Fruit fly (Drosophila melanogaster) whole organism: Measurements from ENCODE around the gene CAH6.

Experiments used
- CG8478 ChIP-seq: fragments of >200 bp; optimal IDR thresholded peaks from 2 replicates; lab custom pipeline; 2018; ENCODE audit warnings: inconsistent platforms
- Dll ChIP-seq: fragments of >200 bp; optimal IDR thresholded peaks from 2 replicates; lab custom pipeline; 2017
- EcR ChIP-seq, 2 experiments: fragments of >200 bp; optimal IDR thresholded peaks; 2 replicates each; lab custom pipeline; 2017; ENCODE audit warnings: missing biosample characterization in 2 of 2, missing genetic modification characterization in 2 of 2, missing genetic modification reagents in 2 of 2
- pan ChIP-seq: fragments of >200 bp; optimal IDR thresholded peaks from 2 replicates; lab custom pipeline; 2017
- psq ChIP-seq: fragments of >200 bp; optimal IDR thresholded peaks from 2 replicates; lab custom pipeline; 2017
- usp ChIP-seq: fragments of >200 bp; optimal IDR thresholded peaks from 2 replicates; lab custom pipeline; 2017; ENCODE audit warnings: missing biosample characterization, missing genetic modification characterization, mixed read lengths

Gene CAH6

DNA sequence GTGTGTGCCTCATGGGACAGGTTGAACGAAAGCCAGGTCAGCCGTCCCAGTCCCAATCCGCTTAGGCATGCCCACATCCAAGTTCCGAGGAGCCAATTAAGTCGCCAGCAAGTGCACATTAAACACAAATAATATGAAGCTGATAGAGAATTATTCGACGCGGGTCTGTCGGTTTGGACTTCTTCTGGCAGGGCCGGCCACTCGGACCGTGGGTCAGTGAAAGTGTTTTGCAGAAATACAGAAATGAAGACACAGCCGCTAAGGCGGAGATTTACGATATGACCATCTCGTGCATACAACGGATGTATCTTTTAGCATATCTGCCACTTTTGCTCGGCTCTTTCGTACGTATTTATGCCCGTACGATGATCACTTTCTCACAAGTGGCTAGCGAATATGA, 9.2 kb upstream of the CAH6 start:
- TF ChIP-seq psq (lab: Kevin White, UChicago), result no peak
- no peak for TF ChIP-seq usp (GFP tag; lab: Kevin White, UChicago)
- no peak for TF ChIP-seq Dll (lab: Kevin White, UChicago)
- TF ChIP-seq pan (lab: Kevin White, UChicago), result no peak
- TF ChIP-seq CG8478 (lab: Kevin White, UChicago), result no peak
- no peak for TF ChIP-seq EcR (GFP tag; optimal IDR thresholded peaks at IDR 0.05; lab: Kevin White, UChicago)

DNA sequence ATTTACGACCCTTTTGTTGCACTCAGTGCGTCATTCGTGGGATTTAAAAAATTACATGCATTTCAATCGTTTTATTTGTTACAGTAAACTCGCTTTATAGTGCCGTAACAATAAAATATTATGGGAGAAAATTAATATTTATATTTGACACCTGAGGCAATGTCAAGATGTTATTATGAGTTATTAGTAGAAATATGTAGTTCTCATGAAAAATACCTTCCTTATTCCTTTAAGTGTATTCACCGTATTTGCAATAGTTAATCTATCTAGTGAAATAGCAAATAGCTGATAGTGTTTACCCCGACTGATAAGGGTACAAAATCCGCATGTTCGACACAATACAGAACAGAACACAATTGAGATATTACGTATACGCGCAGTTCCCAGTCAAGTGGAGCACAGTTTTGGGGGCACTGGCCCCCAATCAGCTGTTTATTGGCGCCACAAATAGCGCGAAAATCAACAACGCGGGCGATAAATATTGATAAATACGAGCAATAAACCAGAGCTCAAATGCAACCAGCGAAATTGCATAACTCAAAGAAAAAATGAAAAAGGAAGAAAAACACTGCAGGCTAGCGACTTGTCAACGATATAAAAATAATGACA, 6.9 kb upstream of the CAH6 start:
- no peak for TF ChIP-seq CG8478 (lab: Kevin White, UChicago)
- no peak for TF ChIP-seq Dll (lab: Kevin White, UChicago)
- TF ChIP-seq psq (lab: Kevin White, UChicago), result no peak
- TF ChIP-seq EcR (GFP tag; optimal IDR thresholded peaks at IDR 0.05; lab: Kevin White, UChicago), result no peak
- no peak for TF ChIP-seq pan (lab: Kevin White, UChicago)
- TF ChIP-seq usp (GFP tag; lab: Kevin White, UChicago), result no peak

DNA sequence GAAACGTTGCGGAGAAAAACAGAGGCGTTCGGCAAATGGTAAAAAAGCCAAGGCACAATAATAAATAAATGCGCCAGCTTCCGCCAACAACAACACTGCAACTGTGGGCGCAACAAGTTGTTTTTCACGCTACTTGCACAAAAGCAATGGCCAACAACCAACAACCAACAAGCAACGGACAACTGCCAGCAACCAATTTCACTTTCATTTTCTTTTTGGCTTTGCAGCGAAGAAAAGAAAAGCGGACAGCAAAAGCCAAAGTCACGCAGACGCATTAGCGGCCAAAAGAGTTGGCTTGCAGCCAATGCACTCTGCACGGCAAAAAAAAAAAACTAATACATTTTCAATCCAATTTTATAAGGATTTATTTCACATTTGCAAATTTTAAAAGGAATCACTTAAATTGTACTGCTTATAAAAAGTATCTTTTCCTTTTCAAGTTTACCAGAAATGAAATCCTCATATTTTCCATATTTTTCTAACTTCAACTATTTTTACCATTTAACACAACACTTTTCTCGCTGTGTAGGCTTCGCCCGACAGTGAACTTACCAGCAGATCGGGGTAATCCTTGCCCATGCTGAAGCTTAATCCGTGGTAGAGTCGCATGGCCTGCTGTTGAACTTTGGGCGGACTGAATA, 6.1 kb upstream of the CAH6 start:
- TF ChIP-seq EcR (GFP tag; optimal IDR thresholded peaks at IDR 0.05; lab: Kevin White, UChicago) (peak in 1 of 2 experiments; percentile 18), Dll (lab: Kevin White, UChicago) (no peak)

DNA sequence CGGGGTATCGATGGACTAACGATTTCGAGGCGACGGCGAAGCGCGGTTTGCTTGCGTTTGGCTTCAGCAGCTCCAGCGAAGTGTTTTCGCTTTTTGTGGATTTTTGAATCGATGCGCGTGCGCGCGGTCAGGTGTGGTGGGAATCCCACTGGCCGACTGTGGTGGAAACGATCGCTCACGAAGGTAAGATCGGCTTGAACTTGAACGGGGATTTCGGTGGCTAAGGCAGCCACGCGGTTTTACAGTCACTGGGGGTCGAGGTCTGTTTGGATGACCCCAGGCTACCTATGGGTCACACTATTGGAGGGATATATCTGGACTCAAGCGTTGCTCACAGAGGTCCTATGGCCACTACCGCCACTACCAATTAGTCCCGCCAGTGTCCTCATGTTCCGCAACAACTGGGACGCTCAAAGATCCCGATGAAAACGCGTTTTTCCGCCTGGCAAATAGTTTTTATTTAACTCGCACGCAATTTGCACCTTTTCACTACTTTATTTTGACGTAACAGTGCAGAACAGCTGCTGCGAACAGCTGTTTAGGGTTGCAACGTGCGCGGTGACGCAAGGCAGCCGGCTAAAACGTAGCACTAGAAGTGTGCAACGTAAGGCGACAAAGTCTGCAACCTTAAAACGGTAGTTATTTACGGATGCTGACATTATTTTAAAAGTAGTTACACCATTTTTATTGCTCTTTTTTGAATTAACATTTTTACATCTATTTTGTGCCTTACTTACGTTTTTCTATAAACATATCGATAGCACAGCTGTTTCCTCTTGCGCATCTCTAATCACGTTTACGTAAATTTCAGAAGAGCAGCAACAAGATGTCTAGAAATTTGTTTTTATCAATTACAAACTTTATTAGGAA, 5.1 kb upstream of the CAH6 start, which contains the start of the genes qless and mRpL32:
Gene qless (minus strand): TSS at position 516 of the 870 bp plus-strand sequence.
Gene mRpL32 (plus strand): TSS at position 780 of the 870 bp plus-strand sequence.
- TF ChIP-seq psq (lab: Kevin White, UChicago) (no peak), usp (GFP tag; lab: Kevin White, UChicago) (no peak), CG8478 (lab: Kevin White, UChicago) (no peak), pan (lab: Kevin White, UChicago) (no peak), EcR (GFP tag; optimal IDR thresholded peaks at IDR 0.05; lab: Kevin White, UChicago) (no peak), Dll (lab: Kevin White, UChicago) (no peak)

DNA sequence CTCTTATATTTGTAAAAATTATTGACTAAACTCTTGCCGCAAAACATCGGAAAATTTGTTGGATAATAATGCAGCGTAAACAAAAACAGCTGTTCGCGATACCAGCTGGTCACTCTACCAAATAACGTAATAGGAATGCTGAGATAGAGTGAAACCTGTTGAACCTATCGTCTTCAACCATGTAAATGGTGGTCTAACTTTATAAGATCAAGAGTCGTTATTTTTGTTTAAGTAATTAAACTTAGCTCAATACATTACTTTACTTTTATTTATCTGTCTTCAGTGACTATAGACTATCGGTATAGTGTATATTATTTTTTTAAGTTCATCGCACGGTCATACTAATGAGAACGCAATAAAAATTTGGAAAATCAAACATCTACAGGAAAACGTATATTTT, 2.6 kb upstream of the CAH6 start, which contains the start of the genes CG1750 and spn-F:
Gene CG1750 (minus strand): TSS at position 93 of the 400 bp plus-strand sequence.
Gene spn-F (plus strand): TSS at position 320 of the 400 bp plus-strand sequence.
- TF ChIP-seq pan (lab: Kevin White, UChicago), result no peak
- no peak for TF ChIP-seq usp (GFP tag; lab: Kevin White, UChicago)

DNA sequence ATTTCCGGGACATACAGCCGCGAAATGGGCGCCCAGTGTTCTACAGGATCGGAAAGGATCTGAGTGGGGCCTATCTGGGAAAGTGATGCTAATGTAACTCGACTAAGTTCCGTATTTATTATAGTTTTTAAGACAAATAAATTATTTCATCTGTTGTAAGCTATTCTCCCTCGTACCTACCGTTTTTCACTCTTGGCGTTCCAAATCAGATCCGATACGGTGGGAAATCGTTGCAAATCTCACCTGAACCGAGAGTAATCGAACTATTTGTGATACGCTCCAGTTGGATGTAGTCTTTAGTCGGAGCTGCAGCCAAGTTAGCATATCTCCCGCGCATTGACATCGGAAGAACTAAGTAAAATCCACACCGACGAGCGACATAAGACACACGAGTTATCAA, 2.5 kb downstream of the CAH6 start, which contains the start of gene CAH16:
Gene CAH16 (plus strand): TSS at position 301 of the 400 bp plus-strand sequence.
- TF ChIP-seq Dll (lab: Kevin White, UChicago) (no peak), CG8478 (lab: Kevin White, UChicago) (no peak), EcR (GFP tag; optimal IDR thresholded peaks at IDR 0.05; lab: Kevin White, UChicago) (no peak), psq (lab: Kevin White, UChicago) (no peak), pan (lab: Kevin White, UChicago) (no peak), usp (GFP tag; lab: Kevin White, UChicago) (no peak)

DNA sequence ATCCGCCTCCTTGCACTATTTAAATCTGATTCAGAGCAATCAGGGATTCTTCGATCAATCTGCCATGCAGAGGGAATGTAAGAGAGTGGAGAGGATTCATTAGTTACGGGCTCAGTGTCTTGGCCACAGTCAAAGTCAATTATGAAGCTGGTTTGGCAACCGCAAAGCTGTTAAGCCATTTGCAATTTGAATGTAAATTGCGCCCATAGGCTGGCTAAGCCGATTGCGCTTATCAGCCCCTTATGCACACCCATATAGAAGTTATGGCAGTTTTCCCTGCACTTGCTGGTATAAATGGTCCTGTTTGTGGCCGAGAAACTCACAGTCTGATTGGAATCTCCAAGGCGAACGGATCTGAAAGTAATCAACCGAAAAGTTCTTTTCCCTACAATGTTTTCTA, 4.9 kb downstream of the CAH6 start, which contains the start of gene CAH5:
Gene CAH5 (plus strand): TSS at position 301 of the 400 bp plus-strand sequence.
- no peak for TF ChIP-seq pan (lab: Kevin White, UChicago)
- TF ChIP-seq EcR (GFP tag; optimal IDR thresholded peaks at IDR 0.05; lab: Kevin White, UChicago), result no peak
- no peak for TF ChIP-seq usp (GFP tag; lab: Kevin White, UChicago)
- TF ChIP-seq CG8478 (lab: Kevin White, UChicago), result no peak
- TF ChIP-seq Dll (lab: Kevin White, UChicago), result no peak

DNA sequence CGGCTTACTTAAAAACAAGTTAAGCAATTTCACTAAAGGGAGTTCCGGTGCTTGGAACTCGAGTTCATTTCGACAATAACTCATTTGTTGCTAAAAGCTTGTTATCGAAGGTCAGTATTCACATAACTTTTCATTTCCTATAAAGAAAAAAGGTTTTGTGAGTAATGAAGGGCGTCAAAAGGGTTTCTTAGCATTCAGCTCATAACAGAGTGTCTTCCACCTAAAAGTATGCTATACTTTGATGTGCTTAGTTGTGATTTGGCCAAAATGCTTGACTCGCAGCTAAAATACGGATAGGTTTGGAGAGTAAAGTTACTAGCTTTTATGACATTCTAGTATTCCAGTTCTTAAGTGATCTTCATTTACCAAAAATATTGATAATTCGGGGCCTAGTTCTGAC, 6.5 kb downstream of the CAH6 start:
- TF ChIP-seq CG8478 (lab: Kevin White, UChicago), result no peak
- TF ChIP-seq EcR (GFP tag; optimal IDR thresholded peaks at IDR 0.05; lab: Kevin White, UChicago), result no peak
- no peak for TF ChIP-seq usp (GFP tag; lab: Kevin White, UChicago)
- TF ChIP-seq psq (lab: Kevin White, UChicago), result no peak
- TF ChIP-seq Dll (lab: Kevin White, UChicago), result no peak
- no peak for TF ChIP-seq pan (lab: Kevin White, UChicago)

DNA sequence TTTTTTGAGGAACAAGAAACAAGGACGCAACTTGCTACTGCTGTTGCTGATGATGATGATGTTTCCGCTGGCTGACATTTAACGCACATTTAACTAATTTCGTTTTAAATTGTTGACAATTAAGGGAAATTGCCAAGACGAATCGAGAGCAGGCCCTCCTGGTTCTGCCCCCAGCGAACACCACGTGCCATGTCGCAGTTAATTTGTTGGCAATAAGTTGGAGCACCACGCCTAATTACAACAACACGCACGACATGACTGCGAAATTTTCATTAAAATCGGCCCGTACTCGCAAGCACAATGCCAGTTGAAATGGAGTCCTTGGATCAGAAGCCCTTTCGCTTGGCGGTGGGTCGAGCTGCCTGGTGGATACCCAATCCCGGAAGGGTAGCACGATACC, 8.0 kb downstream of the CAH6 start, which contains the start of gene ppk24:
Gene ppk24 (plus strand): TSS at position 301 of the 400 bp plus-strand sequence.
- TF ChIP-seq EcR (GFP tag; optimal IDR thresholded peaks at IDR 0.05; lab: Kevin White, UChicago) (no peak), CG8478 (lab: Kevin White, UChicago) (no peak), psq (lab: Kevin White, UChicago) (no peak), pan (lab: Kevin White, UChicago) (no peak), usp (GFP tag; lab: Kevin White, UChicago) (no peak), Dll (lab: Kevin White, UChicago) (no peak)

DNA sequence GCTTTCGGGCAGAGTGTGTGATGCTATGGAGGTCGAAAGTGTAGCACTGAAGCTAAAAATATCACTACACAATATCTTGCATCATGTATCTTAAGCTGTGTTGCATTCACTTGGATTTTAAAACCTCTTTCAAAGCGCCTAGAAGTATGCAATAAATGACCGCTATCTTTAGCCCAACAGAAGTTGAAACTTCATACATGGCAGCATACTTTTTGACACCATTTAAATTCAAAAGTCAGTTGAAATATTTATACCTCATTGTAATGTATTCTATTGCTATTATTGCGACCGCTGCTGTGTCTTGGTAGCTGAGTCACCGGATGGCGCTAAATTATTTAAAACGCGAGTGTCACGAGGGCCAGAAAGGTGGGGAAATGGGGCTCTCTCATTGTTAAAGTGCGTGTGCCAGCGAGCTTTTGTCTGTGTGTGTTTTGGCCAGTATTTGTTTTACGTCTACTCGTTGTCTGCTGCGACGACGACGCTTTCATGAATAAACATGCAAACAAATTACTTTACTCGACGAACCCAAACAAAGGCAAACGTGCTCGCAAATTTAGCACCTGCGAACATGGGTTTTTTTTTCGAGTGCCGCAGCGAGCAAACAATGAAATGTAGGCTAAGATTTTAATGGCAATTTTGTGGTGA, 13.5 kb downstream of the CAH6 start:
- no peak for TF ChIP-seq EcR (GFP tag; optimal IDR thresholded peaks at IDR 0.05; lab: Kevin White, UChicago)
- no peak for TF ChIP-seq Dll (lab: Kevin White, UChicago)
- TF ChIP-seq usp (GFP tag; lab: Kevin White, UChicago), result no peak
- no peak for TF ChIP-seq pan (lab: Kevin White, UChicago)
- no peak for TF ChIP-seq psq (lab: Kevin White, UChicago)
- TF ChIP-seq CG8478 (lab: Kevin White, UChicago), result no peak
